Worm (Caenorhabditis elegans) whole organism, L4/young adult: ENCODE data around the gene F56C4.4.

Experiments
- W03F9.2 ChIP-seq: fragments of 150-350 bp; optimal IDR thresholded peaks from 2 replicates; lab custom pipeline; 2014; ENCODE audit warnings: missing biosample characterization, missing genetic modification characterization
- dao-5 ChIP-seq: sonication (generic microtip); optimal IDR thresholded peaks from 2 replicates; lab custom pipeline; 2016; ENCODE audit warnings: missing genotype, missing genetic modification characterization, moderate library complexity, missing compliant biosample characterization
- him-1 ChIP-seq: sonication (generic microtip); optimal IDR thresholded peaks from 2 replicates; lab custom pipeline; 2016; ENCODE audit warnings: missing genotype, missing genetic modification reagents, missing genetic modification characterization, missing compliant biosample characterization

ce11 chrIV:10638977-10639376 lies 7.9 kb upstream of the F56C4.4 start, which contains the start of gene F56C4.2:
- TF ChIP-seq W03F9.2 (tag; lab: Kevin White, UChicago) (no peak), dao-5 (tag; lab: Kevin White, UChicago) (no peak), him-1 (tag; lab: Kevin White, UChicago) (no peak)
